Fruit fly (Drosophila melanogaster) whole organism, prepupa: ENCODE measurements around the gene CG15356.

Experiments
- CG11294 ChIP-seq: fragments of 200-800 bp; sonication (Bioruptor generic); IDR thresholded peaks from 2 replicates; pipeline ENCODE4 v1.3.6; 2022; ENCODE audit warnings: missing biosample characterization, missing genetic modification characterization
- CG7368 ChIP-seq: fragments of 200-800 bp; sonication (Bioruptor generic); optimal IDR thresholded peaks from 3 replicates; lab custom pipeline; 2016; ENCODE audit warnings: missing biosample characterization, missing genetic modification characterization
- CG8632 ChIP-seq: fragments of 200-800 bp; sonication (Bioruptor generic); optimal IDR thresholded peaks from 3 replicates; lab custom pipeline; 2016; ENCODE audit warnings: missing biosample characterization, missing genetic modification characterization
- Eip75B ChIP-seq: fragments of 200-800 bp; sonication (Bioruptor generic); optimal IDR thresholded peaks from 3 replicates; lab custom pipeline; 2016; ENCODE audit warnings: missing biosample characterization, missing genetic modification characterization
- Hr39 ChIP-seq: fragments of 200-800 bp; sonication (Bioruptor generic); optimal IDR thresholded peaks from 2 replicates; lab custom pipeline; 2016; ENCODE audit warnings: missing biosample characterization, missing genetic modification characterization
- Hr4 ChIP-seq: fragments of 200-800 bp; sonication (Bioruptor generic); optimal IDR thresholded peaks from 3 replicates; lab custom pipeline; 2016; ENCODE audit warnings: missing biosample characterization, missing genetic modification characterization
- Met ChIP-seq: fragments of 200-800 bp; sonication (Bioruptor generic); optimal IDR thresholded peaks from 3 replicates; lab custom pipeline; 2016; ENCODE audit warnings: missing biosample characterization, missing genetic modification characterization
- OdsH ChIP-seq: fragments of 200-800 bp; sonication (Bioruptor generic); optimal IDR thresholded peaks from 3 replicates; lab custom pipeline; 2016; ENCODE audit warnings: missing biosample characterization, missing genetic modification characterization
- Smox ChIP-seq: fragments of 200-800 bp; sonication (Bioruptor generic); optimal IDR thresholded peaks from 3 replicates; lab custom pipeline; 2016; ENCODE audit warnings: missing biosample characterization, missing genetic modification characterization
- Sox14 ChIP-seq: fragments of 200-800 bp; sonication (Bioruptor generic); optimal IDR thresholded peaks from 3 replicates; lab custom pipeline; 2016; ENCODE audit warnings: missing biosample characterization, missing genetic modification characterization
- dsx ChIP-seq: fragments of 200-800 bp; optimal IDR thresholded peaks from 3 replicates; lab custom pipeline; 2019; ENCODE audit warnings: missing biosample characterization, mild to moderate bottlenecking, missing genetic modification characterization, moderate library complexity; ENCODE audit not compliant: poor library complexity, severe bottlenecking
- fd85E ChIP-seq: fragments of 200-800 bp; sonication (Bioruptor generic); optimal IDR thresholded peaks from 3 replicates; lab custom pipeline; 2016; ENCODE audit warnings: missing biosample characterization, missing genetic modification characterization
- fkh ChIP-seq: fragments of 200-800 bp; sonication (Bioruptor generic); optimal IDR thresholded peaks from 3 replicates; lab custom pipeline; 2017; ENCODE audit warnings: missing biosample characterization, mild to moderate bottlenecking, missing genetic modification characterization, moderate library complexity
- salr ChIP-seq, 2 experiments: fragments of 200-800 bp; sonication (Bioruptor generic); optimal IDR thresholded peaks; 3 replicates each; lab custom pipeline; 2016 to 2018; ENCODE audit warnings: missing biosample characterization in 2 of 2, missing genetic modification characterization in 2 of 2, mild to moderate bottlenecking in 1 of 2

DNA sequence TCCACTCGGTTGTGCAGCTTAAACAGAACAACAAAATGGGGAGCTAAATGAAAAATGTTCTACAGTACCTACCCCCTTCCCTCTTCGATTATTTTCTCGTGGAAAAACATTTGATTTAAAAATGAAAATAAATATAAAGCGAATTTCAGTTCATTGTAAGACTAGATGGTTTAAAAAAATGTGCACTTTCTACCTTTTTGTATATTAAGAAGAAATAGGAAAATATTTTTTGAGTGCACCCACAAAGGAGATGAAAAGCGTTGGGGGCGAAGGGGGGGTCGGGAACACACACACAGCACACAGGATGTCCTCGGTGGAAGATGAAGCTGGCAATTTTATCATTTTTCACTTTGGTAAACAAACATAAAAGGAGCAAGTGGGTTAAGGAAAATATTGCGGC is 42.3 kb upstream of the CG15356 start:
- TF ChIP-seq dsx (GFP tag; lab: Kevin White, UChicago) (no peak), CG8632 (GFP tag; lab: Kevin White, UChicago) (no peak), CG7368 (GFP tag; lab: Kevin White, UChicago) (no peak), OdsH (GFP tag; lab: Kevin White, UChicago) (no peak), salr (GFP tag; optimal IDR thresholded peaks at IDR 0.05; lab: Kevin White, UChicago) (no peak), Eip75B (no peak), Sox14 (GFP tag; lab: Kevin White, UChicago) (no peak), fkh (GFP tag; lab: Kevin White, UChicago) (no peak), Met (no peak), CG11294 (GFP tag; lab: Robert Waterston, UW) (no peak), Hr4 (GFP tag; lab: Kevin White, UChicago) (no peak), Hr39 (GFP tag; lab: Kevin White, UChicago) (no peak), Smox (GFP tag; lab: Kevin White, UChicago) (no peak), fd85E (GFP tag; lab: Kevin White, UChicago) (no peak)
